Fruit fly (Drosophila melanogaster) whole organism, prepupa: ENCODE data around the gene Dbx.
A peak's percentile ranks its signal among the peaks of the same experiment; 100 is the strongest.

Experiments used
- Blimp-1 ChIP-seq: fragments of 200-800 bp; sonication (Bioruptor generic); optimal IDR thresholded peaks from 3 replicates; lab custom pipeline; 2017; ENCODE audit warnings: missing biosample characterization, missing genetic modification characterization, mild to moderate bottlenecking, moderate library complexity, missing genetic modification reagents
- CG10631 ChIP-seq: fragments of 200-800 bp; sonication (Bioruptor generic); optimal IDR thresholded peaks from 2 replicates; lab custom pipeline; 2016; ENCODE audit warnings: missing biosample characterization, missing genetic modification characterization
- CG10669 ChIP-seq: fragments of 200-800 bp; sonication (Bioruptor generic); optimal IDR thresholded peaks from 3 replicates; lab custom pipeline; 2018; ENCODE audit warnings: missing biosample characterization, mild to moderate bottlenecking, missing genetic modification characterization, moderate library complexity
- CG11294 ChIP-seq: fragments of 200-800 bp; sonication (Bioruptor generic); IDR thresholded peaks from 2 replicates; pipeline ENCODE4 v1.3.6; 2022; ENCODE audit warnings: missing biosample characterization, missing genetic modification characterization
- CG11762 ChIP-seq: fragments of 200-800 bp; sonication (Bioruptor generic); optimal IDR thresholded peaks from 3 replicates; lab custom pipeline; 2016; ENCODE audit warnings: missing biosample characterization, missing genetic modification characterization; ENCODE audit not compliant: insufficient read depth
- CG11902 ChIP-seq: fragments of 200-800 bp; sonication (Bioruptor generic); optimal IDR thresholded peaks from 3 replicates; lab custom pipeline; 2016; ENCODE audit warnings: missing biosample characterization, missing genetic modification characterization
- CG15336 ChIP-seq: fragments of 200-800 bp; sonication (Bioruptor generic); IDR thresholded peaks from 2 replicates; pipeline ENCODE4 v1.3.6; 2022; ENCODE audit warnings: missing biosample characterization, missing genetic modification characterization
- CG1621 ChIP-seq: fragments of 200-800 bp; sonication (Bioruptor generic); optimal IDR thresholded peaks from 3 replicates; lab custom pipeline; 2018; ENCODE audit warnings: missing biosample characterization, mild to moderate bottlenecking, missing genetic modification characterization
- CG16779 ChIP-seq: fragments of 200-800 bp; sonication (Bioruptor generic); optimal IDR thresholded peaks from 3 replicates; lab custom pipeline; 2017; ENCODE audit warnings: missing biosample characterization, mild to moderate bottlenecking, missing genetic modification characterization
- CG3032 ChIP-seq: fragments of 200-800 bp; optimal IDR thresholded peaks from 2 replicates; lab custom pipeline; 2019; ENCODE audit warnings: missing biosample characterization, mild to moderate bottlenecking, missing genetic modification characterization, moderate library complexity
- CG31627 ChIP-seq: fragments of 200-800 bp; sonication (Bioruptor generic); optimal IDR thresholded peaks from 3 replicates; lab custom pipeline; 2016; ENCODE audit warnings: missing biosample characterization, missing genetic modification characterization
- CG32006 ChIP-seq: fragments of 200-800 bp; sonication (Bioruptor generic); optimal IDR thresholded peaks from 3 replicates; lab custom pipeline; 2017; ENCODE audit warnings: missing biosample characterization, mild to moderate bottlenecking, missing genetic modification characterization
- CG3919 ChIP-seq: fragments of 200-800 bp; sonication (Bioruptor generic); optimal IDR thresholded peaks from 3 replicates; lab custom pipeline; 2016; ENCODE audit warnings: missing biosample characterization, missing genetic modification characterization
- CG4318 ChIP-seq: fragments of 200-800 bp; sonication (Bioruptor generic); optimal IDR thresholded peaks from 3 replicates; lab custom pipeline; 2017; ENCODE audit warnings: missing biosample characterization, mild to moderate bottlenecking, missing genetic modification characterization
- CG6163 ChIP-seq: fragments of 200-800 bp; sonication (Bioruptor generic); IDR thresholded peaks from 3 replicates; pipeline ENCODE4 v1.3.6; 2022; ENCODE audit warnings: missing biosample characterization, missing genetic modification characterization
- CG6808 ChIP-seq: fragments of 200-800 bp; sonication (Bioruptor generic); optimal IDR thresholded peaks from 3 replicates; lab custom pipeline; 2017; ENCODE audit warnings: missing biosample characterization, missing genetic modification characterization, mild to moderate bottlenecking, moderate library complexity, missing genetic modification reagents
- CG6854 ChIP-seq: fragments of 200-800 bp; sonication (Bioruptor generic); optimal IDR thresholded peaks from 2 replicates; lab custom pipeline; 2017; ENCODE audit warnings: missing biosample characterization, mild to moderate bottlenecking, missing genetic modification characterization
- CG7368 ChIP-seq: fragments of 200-800 bp; sonication (Bioruptor generic); optimal IDR thresholded peaks from 3 replicates; lab custom pipeline; 2016; ENCODE audit warnings: missing biosample characterization, missing genetic modification characterization
- CG8119 ChIP-seq: fragments of 200-800 bp; sonication (Bioruptor generic); IDR thresholded peaks from 3 replicates; pipeline ENCODE4 v1.3.6; 2022; ENCODE audit warnings: missing biosample characterization, missing genetic modification characterization
- CG8319 ChIP-seq: fragments of 200-800 bp; sonication (Bioruptor generic); optimal IDR thresholded peaks from 3 replicates; lab custom pipeline; 2016; ENCODE audit warnings: missing biosample characterization, missing genetic modification characterization
- CG8632 ChIP-seq: fragments of 200-800 bp; sonication (Bioruptor generic); optimal IDR thresholded peaks from 3 replicates; lab custom pipeline; 2016; ENCODE audit warnings: missing biosample characterization, missing genetic modification characterization
- CG9139 ChIP-seq: fragments of 200-800 bp; sonication (Bioruptor generic); optimal IDR thresholded peaks from 3 replicates; lab custom pipeline; 2017; ENCODE audit warnings: missing biosample characterization, mild to moderate bottlenecking, missing genetic modification characterization
- Eip75B ChIP-seq: fragments of 200-800 bp; sonication (Bioruptor generic); optimal IDR thresholded peaks from 3 replicates; lab custom pipeline; 2016; ENCODE audit warnings: missing biosample characterization, missing genetic modification characterization
- Eip78C ChIP-seq: fragments of 200-800 bp; sonication (Bioruptor generic); peaks from one replicate; lab custom pipeline; 2016; ENCODE audit warnings: missing biosample characterization, missing genetic modification characterization
- Eip93F ChIP-seq: fragments of 200-800 bp; sonication (Bioruptor generic); optimal IDR thresholded peaks from 2 replicates; lab custom pipeline; 2016; ENCODE audit warnings: missing biosample characterization, mild to moderate bottlenecking, missing genetic modification characterization
- Ets21C ChIP-seq: fragments of 200-800 bp; sonication (Bioruptor generic); optimal IDR thresholded peaks from 3 replicates; lab custom pipeline; 2016; ENCODE audit warnings: missing biosample characterization, missing genetic modification characterization
- Gug ChIP-seq: fragments of 200-800 bp; sonication (Bioruptor generic); IDR thresholded peaks from 2 replicates; pipeline ENCODE4 v1.3.6; 2022; ENCODE audit warnings: missing biosample characterization, missing genetic modification characterization
- Hr38 ChIP-seq: sonication (Bioruptor generic); optimal IDR thresholded peaks from 2 replicates; lab custom pipeline; 2016; ENCODE audit warnings: missing biosample characterization, missing genetic modification characterization
- Hr39 ChIP-seq: fragments of 200-800 bp; sonication (Bioruptor generic); optimal IDR thresholded peaks from 2 replicates; lab custom pipeline; 2016; ENCODE audit warnings: missing biosample characterization, missing genetic modification characterization
- Lpt ChIP-seq: fragments of 200-800 bp; sonication (Bioruptor generic); optimal IDR thresholded peaks from 3 replicates; lab custom pipeline; 2016; ENCODE audit warnings: missing biosample characterization, missing genetic modification characterization
- Met ChIP-seq: fragments of 200-800 bp; sonication (Bioruptor generic); optimal IDR thresholded peaks from 3 replicates; lab custom pipeline; 2016; ENCODE audit warnings: missing biosample characterization, missing genetic modification characterization
- OdsH ChIP-seq: fragments of 200-800 bp; sonication (Bioruptor generic); optimal IDR thresholded peaks from 3 replicates; lab custom pipeline; 2016; ENCODE audit warnings: missing biosample characterization, missing genetic modification characterization
- Smox ChIP-seq: fragments of 200-800 bp; sonication (Bioruptor generic); optimal IDR thresholded peaks from 3 replicates; lab custom pipeline; 2016; ENCODE audit warnings: missing biosample characterization, missing genetic modification characterization
- Sox102F ChIP-seq: fragments of 200-800 bp; sonication (Bioruptor generic); optimal IDR thresholded peaks from 2 replicates; lab custom pipeline; 2016; ENCODE audit warnings: missing biosample characterization, mild to moderate bottlenecking, missing genetic modification characterization
- Sox14 ChIP-seq: fragments of 200-800 bp; sonication (Bioruptor generic); optimal IDR thresholded peaks from 3 replicates; lab custom pipeline; 2016; ENCODE audit warnings: missing biosample characterization, missing genetic modification characterization
- Sox15 ChIP-seq: fragments of 200-800 bp; sonication (Bioruptor generic); optimal IDR thresholded peaks from 3 replicates; lab custom pipeline; 2016; ENCODE audit warnings: missing biosample characterization, missing genetic modification characterization
- achi ChIP-seq: fragments of 200-800 bp; sonication (Bioruptor generic); optimal IDR thresholded peaks from 3 replicates; lab custom pipeline; 2016; ENCODE audit warnings: missing biosample characterization, missing genetic modification characterization
- acj6 ChIP-seq: fragments of 200-800 bp; sonication (Bioruptor generic); optimal IDR thresholded peaks from 3 replicates; lab custom pipeline; 2016; ENCODE audit warnings: missing biosample characterization, missing genetic modification characterization
- cyc ChIP-seq: fragments of 200-800 bp; sonication (Bioruptor generic); optimal IDR thresholded peaks from 3 replicates; lab custom pipeline; 2016; ENCODE audit warnings: missing biosample characterization, missing genetic modification characterization
- dsx ChIP-seq: fragments of 200-800 bp; optimal IDR thresholded peaks from 3 replicates; lab custom pipeline; 2019; ENCODE audit warnings: missing biosample characterization, mild to moderate bottlenecking, missing genetic modification characterization, moderate library complexity; ENCODE audit not compliant: poor library complexity, severe bottlenecking
- eg ChIP-seq: fragments of 200-800 bp; sonication (Bioruptor generic); IDR thresholded peaks from 3 replicates; pipeline ENCODE4 v1.3.6; 2022; ENCODE audit warnings: missing biosample characterization, missing genetic modification characterization
- esn ChIP-seq: fragments of 200-800 bp; sonication (Bioruptor generic); optimal IDR thresholded peaks from 2 replicates; lab custom pipeline; 2016; ENCODE audit warnings: missing biosample characterization, mild to moderate bottlenecking, missing genetic modification characterization, moderate library complexity
- fd59A ChIP-seq: fragments of 200-800 bp; sonication (Bioruptor generic); optimal IDR thresholded peaks from 2 replicates; lab custom pipeline; 2017; ENCODE audit warnings: missing biosample characterization, mild to moderate bottlenecking, missing genetic modification characterization, missing genetic modification reagents
- fd85E ChIP-seq: fragments of 200-800 bp; sonication (Bioruptor generic); optimal IDR thresholded peaks from 3 replicates; lab custom pipeline; 2016; ENCODE audit warnings: missing biosample characterization, missing genetic modification characterization
- fkh ChIP-seq: fragments of 200-800 bp; sonication (Bioruptor generic); optimal IDR thresholded peaks from 3 replicates; lab custom pipeline; 2017; ENCODE audit warnings: missing biosample characterization, mild to moderate bottlenecking, missing genetic modification characterization, moderate library complexity
- net ChIP-seq: fragments of 200-800 bp; sonication (Bioruptor generic); optimal IDR thresholded peaks from 3 replicates; lab custom pipeline; 2016; ENCODE audit warnings: missing biosample characterization, missing genetic modification characterization
- pdm3 ChIP-seq: fragments of 200-800 bp; sonication (Bioruptor generic); optimal IDR thresholded peaks from 3 replicates; lab custom pipeline; 2016; ENCODE audit warnings: missing biosample characterization, missing genetic modification characterization
- salr ChIP-seq, 2 experiments: fragments of 200-800 bp; sonication (Bioruptor generic); optimal IDR thresholded peaks; 3 replicates each; lab custom pipeline; 2016 to 2018; ENCODE audit warnings: missing biosample characterization in 2 of 2, missing genetic modification characterization in 2 of 2, mild to moderate bottlenecking in 1 of 2
- spab ChIP-seq: fragments of 200-800 bp; sonication (Bioruptor generic); optimal IDR thresholded peaks from 2 replicates; lab custom pipeline; 2017; ENCODE audit warnings: missing biosample characterization, mild to moderate bottlenecking, missing genetic modification characterization, missing genetic modification reagents
- ss ChIP-seq, 2 experiments: fragments of 200-800 bp; sonication (Bioruptor generic); optimal IDR thresholded peaks; 2 replicates in 1 of 2; 3 replicates in 1 of 2; lab custom pipeline; 2017 to 2018; ENCODE audit warnings: mild to moderate bottlenecking in 2 of 2, missing biosample characterization in 2 of 2, missing genetic modification characterization in 2 of 2, moderate library complexity in 1 of 2
- svp ChIP-seq: fragments of 200-800 bp; sonication (Bioruptor generic); peaks from one replicate; lab custom pipeline; 2016; ENCODE audit warnings: missing biosample characterization, missing genetic modification characterization
- vri ChIP-seq: fragments of 200-800 bp; sonication (Bioruptor generic); optimal IDR thresholded peaks from 3 replicates; lab custom pipeline; 2016; ENCODE audit warnings: missing biosample characterization, mild to moderate bottlenecking, missing genetic modification characterization

Gene Dbx

dm6 chr3L:1886125-1886544 is 35.0 kb upstream of the Dbx start:
- TF ChIP-seq CG6854 (GFP tag; lab: Kevin White, UChicago) (peak; percentile 75), eg (GFP tag; lab: Robert Waterston, UW) (peak; percentile 99), CG32006 (GFP tag; lab: Kevin White, UChicago) (peak; percentile 98), Eip93F (GFP tag; lab: Kevin White, UChicago) (peak; percentile 78), CG11902 (peak; percentile 92), Hr39 (peak; percentile 93), fkh (no peak), svp (GFP tag; lab: Kevin White, UChicago) (peak; percentile 97), CG3032 (tag; lab: Kevin White, UChicago) (peak; percentile 99), CG11294 (peak; percentile 96), Lpt (GFP tag; lab: Kevin White, UChicago) (peak; percentile 98), ss (GFP tag; optimal IDR thresholded peaks at IDR 0.05; lab: Kevin White, UChicago) (peak; percentile 93 to 95), CG6808 (GFP tag; lab: Kevin White, UChicago) (peak; percentile 97), pdm3 (GFP tag; lab: Kevin White, UChicago) (peak; percentile 96), Eip78C (peak; percentile 99), cyc (GFP tag; lab: Kevin White, UChicago) (peak; percentile 95), esn (GFP tag; lab: Kevin White, UChicago) (peak; percentile 94), CG4318 (GFP tag; lab: Kevin White, UChicago) (peak; percentile 97), CG10631 (peak; percentile 96), Sox15 (peak; percentile 89), CG31627 (GFP tag; lab: Kevin White, UChicago) (peak; percentile 90), acj6 (GFP tag; lab: Kevin White, UChicago) (peak; percentile 96), CG8632 (peak; percentile 92), fd85E (peak; percentile 78), vri (peak; percentile 85), dsx (peak; percentile 96), Smox (GFP tag; lab: Kevin White, UChicago) (peak; percentile 90), achi (GFP tag; lab: Kevin White, UChicago) (peak; percentile 97), CG9139 (peak; percentile 94), CG6163 (GFP tag; lab: Robert Waterston, UW) (peak; percentile 99), CG11762 (peak; percentile 98), CG3919 (GFP tag; lab: Kevin White, UChicago) (peak; percentile 99), net (peak; percentile 97), CG8119 (GFP tag; lab: Robert Waterston, UW) (peak; percentile 99), CG10669 (GFP tag; lab: Kevin White, UChicago) (peak; percentile 98), CG1621 (tag; lab: Kevin White, UChicago) (peak; percentile 96), Gug (GFP tag; lab: Robert Waterston, UW) (peak; percentile 98), Hr38 (peak; percentile 90), Sox102F (peak; percentile 90), CG16779 (tag; lab: Kevin White, UChicago) (peak; percentile 96), spab (GFP tag; lab: Kevin White, UChicago) (peak; percentile 98), salr (GFP tag; optimal IDR thresholded peaks at IDR 0.05; lab: Kevin White, UChicago) (peak; percentile 94 to 96), OdsH (GFP tag; lab: Kevin White, UChicago) (peak; percentile 98), Ets21C (GFP tag; lab: Kevin White, UChicago) (peak; percentile 84), Blimp-1 (GFP tag; lab: Kevin White, UChicago) (peak; percentile 69), Eip75B (GFP tag; lab: Kevin White, UChicago) (peak; percentile 97), CG8319 (GFP tag; lab: Kevin White, UChicago) (peak; percentile 94), Sox14 (GFP tag; lab: Kevin White, UChicago) (peak; percentile 97), Met (GFP tag; lab: Kevin White, UChicago) (peak; percentile 91), CG15336 (GFP tag; lab: Robert Waterston, UW) (peak; percentile 99), CG7368 (GFP tag; lab: Kevin White, UChicago) (peak; percentile 97), fd59A (GFP tag; lab: Kevin White, UChicago) (peak; percentile 97)
